Fruit fly (Drosophila melanogaster) whole organism, embryonic: ENCODE data around the gene Klp10A.

Source experiments
- Bdp1 ChIP-seq: fragments of 200-800 bp; sonication (Bioruptor generic); optimal IDR thresholded peaks from 3 replicates; lab custom pipeline; 2016; ENCODE audit warnings: missing biosample characterization, missing genetic modification characterization
- BtbVII ChIP-seq: fragments of 200-800 bp; sonication (Bioruptor generic); optimal IDR thresholded peaks from 3 replicates; lab custom pipeline; 2017; ENCODE audit warnings: missing biosample characterization, mild to moderate bottlenecking, missing genetic modification characterization
- CG10543 ChIP-seq: fragments of 200-800 bp; sonication (Bioruptor generic); optimal IDR thresholded peaks from 3 replicates; lab custom pipeline; 2017; ENCODE audit warnings: missing biosample characterization, mild to moderate bottlenecking, missing genetic modification characterization, moderate library complexity
- CG11093 ChIP-seq: fragments of 200-800 bp; sonication (Bioruptor generic); IDR thresholded peaks from 3 replicates; pipeline ENCODE4 v1.3.6; 2022; ENCODE audit warnings: missing biosample characterization, missing genetic modification characterization
- CG12155 ChIP-seq: fragments of 200-800 bp; sonication (Bioruptor generic); optimal IDR thresholded peaks from 3 replicates; lab custom pipeline; 2016; ENCODE audit warnings: missing biosample characterization, missing genetic modification characterization
- CG14014 ChIP-seq: fragments of 200-800 bp; sonication (Bioruptor generic); IDR thresholded peaks from 2 replicates; pipeline ENCODE4 v1.3.6; 2022; ENCODE audit warnings: missing biosample characterization, missing genetic modification characterization
- CG14860 ChIP-seq: fragments of 200-800 bp; sonication (Bioruptor generic); IDR thresholded peaks from 3 replicates; pipeline ENCODE4 v1.3.6; 2022; ENCODE audit warnings: missing biosample characterization, missing genetic modification characterization; ENCODE audit not compliant: partially characterized antibody
- CG16813 ChIP-seq: fragments of 200-800 bp; sonication (Bioruptor generic); IDR thresholded peaks from 3 replicates; pipeline ENCODE4 v1.3.6; 2022; ENCODE audit warnings: missing biosample characterization, missing genetic modification characterization; ENCODE audit not compliant: partially characterized antibody
- CG17912 ChIP-seq: fragments of 200-800 bp; sonication (Bioruptor generic); optimal IDR thresholded peaks from 2 replicates; lab custom pipeline; 2018; ENCODE audit warnings: missing biosample characterization, mild to moderate bottlenecking, missing genetic modification characterization
- CG1792 ChIP-seq: fragments of 200-800 bp; sonication (Bioruptor generic); optimal IDR thresholded peaks from 2 replicates; lab custom pipeline; 2016; ENCODE audit warnings: missing biosample characterization, missing genetic modification characterization
- CG2199 ChIP-seq: fragments of 200-800 bp; sonication (Bioruptor generic); IDR thresholded peaks from 3 replicates; pipeline ENCODE4 v1.3.6; 2022; ENCODE audit warnings: missing biosample characterization, missing genetic modification characterization
- CG31224 ChIP-seq: fragments of 200-800 bp; sonication (Bioruptor generic); IDR thresholded peaks from 2 replicates; pipeline ENCODE4 v1.3.6; 2022; ENCODE audit warnings: missing biosample characterization, missing genetic modification characterization
- CG34224 ChIP-seq: fragments of 200-800 bp; sonication (Bioruptor generic); IDR thresholded peaks from 3 replicates; pipeline ENCODE4 v1.3.6; 2022; ENCODE audit warnings: missing biosample characterization, missing genetic modification characterization; ENCODE audit not compliant: partially characterized antibody
- CG7556 ChIP-seq: fragments of 200-800 bp; sonication (Bioruptor generic); optimal IDR thresholded peaks from 2 replicates; lab custom pipeline; 2017; ENCODE audit warnings: missing biosample characterization, mild to moderate bottlenecking, missing genetic modification characterization
- CG7928 ChIP-seq: fragments of 200-800 bp; sonication (Bioruptor generic); optimal IDR thresholded peaks from 2 replicates; lab custom pipeline; 2017; ENCODE audit warnings: missing biosample characterization, mild to moderate bottlenecking, missing genetic modification characterization
- CG7963 ChIP-seq: fragments of 200-800 bp; sonication (Bioruptor generic); IDR thresholded peaks from 3 replicates; pipeline ENCODE4 v1.3.6; 2022; ENCODE audit warnings: missing biosample characterization, missing genetic modification characterization; ENCODE audit not compliant: partially characterized antibody
- CG9609 ChIP-seq: fragments of 200-800 bp; sonication (Bioruptor generic); optimal IDR thresholded peaks from 3 replicates; lab custom pipeline; 2016; ENCODE audit warnings: missing biosample characterization, missing genetic modification characterization
- D ChIP-seq, 2 experiments: fragments of 200-800 bp in 1 of 2; fragments of >200 bp in 1 of 2; sonication (Bioruptor generic) in 1 of 2; optimal IDR thresholded peaks; 2 replicates in 1 of 2; 3 replicates in 1 of 2; lab custom pipeline; 2017; ENCODE audit warnings: mild to moderate bottlenecking in 1 of 2, missing biosample characterization in 1 of 2, missing genetic modification characterization in 1 of 2, missing genetic modification reagents in 1 of 2
- Dll ChIP-seq: fragments of 200-800 bp; sonication (Bioruptor generic); IDR thresholded peaks from 4 replicates; pipeline ENCODE4 v1.3.6; 2022; ENCODE audit warnings: missing biosample characterization, missing genetic modification characterization; ENCODE audit not compliant: partially characterized antibody
- Dref ChIP-seq: fragments of 200-800 bp; sonication (Bioruptor generic); IDR thresholded peaks from 2 replicates; pipeline ENCODE4 v1.3.6; 2022; ENCODE audit warnings: missing biosample characterization, missing genetic modification characterization
- E2f2 ChIP-seq: fragments of 200-800 bp; sonication (Bioruptor generic); IDR thresholded peaks from 2 replicates; pipeline ENCODE4 v1.3.6; 2022; ENCODE audit warnings: missing biosample characterization, missing genetic modification characterization
- Fer1 ChIP-seq: fragments of 200-800 bp; sonication (Bioruptor generic); optimal IDR thresholded peaks from 2 replicates; lab custom pipeline; 2017; ENCODE audit warnings: missing biosample characterization, mild to moderate bottlenecking, missing genetic modification characterization
- HLH4C ChIP-seq: fragments of 200-800 bp; sonication (Bioruptor generic); IDR thresholded peaks from 3 replicates; pipeline ENCODE4 v1.3.6; 2022; ENCODE audit warnings: missing biosample characterization, missing genetic modification characterization; ENCODE audit not compliant: partially characterized antibody
- Nf-YA ChIP-seq: fragments of 200-800 bp; sonication (Bioruptor generic); IDR thresholded peaks from 2 replicates; pipeline ENCODE4 v1.3.6; 2022; ENCODE audit warnings: missing biosample characterization, missing genetic modification characterization
- Scr ChIP-seq: fragments of 200-800 bp; sonication (Bioruptor generic); IDR thresholded peaks from 2 replicates; pipeline ENCODE4 v1.3.6; 2022; ENCODE audit warnings: missing biosample characterization, missing genetic modification characterization; ENCODE audit not compliant: partially characterized antibody
- Sin3A ChIP-seq: fragments of >200 bp; optimal IDR thresholded peaks from 2 replicates; lab custom pipeline; 2018
- Sry-δ ChIP-seq: fragments of 200-800 bp; sonication (Bioruptor generic); optimal IDR thresholded peaks from 2 replicates; lab custom pipeline; 2016; ENCODE audit warnings: missing biosample characterization, missing genetic modification characterization
- Xrp1 ChIP-seq: fragments of 200-800 bp; sonication (Bioruptor generic); IDR thresholded peaks from 2 replicates; pipeline ENCODE4 v1.3.6; 2022; ENCODE audit warnings: missing biosample characterization, missing genetic modification characterization
- ac ChIP-seq: fragments of 200-800 bp; sonication (Bioruptor generic); optimal IDR thresholded peaks from 3 replicates; lab custom pipeline; 2017; ENCODE audit warnings: missing biosample characterization, mild to moderate bottlenecking, missing genetic modification characterization
- aop ChIP-seq: fragments of 200-800 bp; sonication (Bioruptor generic); IDR thresholded peaks from 2 replicates; pipeline ENCODE4 v1.3.6; 2022; ENCODE audit warnings: missing biosample characterization, missing genetic modification characterization
- bbx ChIP-seq: fragments of 200-800 bp; sonication (Bioruptor generic); IDR thresholded peaks from 2 replicates; pipeline ENCODE4 v1.3.6; 2022; ENCODE audit warnings: missing biosample characterization, missing genetic modification characterization; ENCODE audit not compliant: partially characterized antibody
- bigmax ChIP-seq: fragments of 200-800 bp; sonication (Bioruptor generic); optimal IDR thresholded peaks from 2 replicates; lab custom pipeline; 2018; ENCODE audit warnings: missing biosample characterization, mild to moderate bottlenecking, missing genetic modification characterization
- chif ChIP-seq, 2 experiments: fragments of 200-800 bp; sonication (Bioruptor generic); optimal IDR thresholded peaks; 3 replicates each; lab custom pipeline; 2016; ENCODE audit warnings: missing biosample characterization in 2 of 2, missing genetic modification characterization in 2 of 2
- ems ChIP-seq: fragments of 200-800 bp; sonication (Bioruptor generic); optimal IDR thresholded peaks from 3 replicates; lab custom pipeline; 2016; ENCODE audit warnings: missing biosample characterization, missing genetic modification characterization
- en ChIP-seq: fragments of 200-800 bp; sonication (Bioruptor generic); optimal IDR thresholded peaks from 2 replicates; lab custom pipeline; 2016; ENCODE audit warnings: missing biosample characterization, missing genetic modification characterization
- fu2 ChIP-seq: fragments of 200-800 bp; sonication (Bioruptor generic); optimal IDR thresholded peaks from 2 replicates; lab custom pipeline; 2016; ENCODE audit warnings: missing biosample characterization, missing genetic modification characterization
- gcm2 ChIP-seq: fragments of 200-800 bp; sonication (Bioruptor generic); optimal IDR thresholded peaks from 2 replicates; lab custom pipeline; 2016; ENCODE audit warnings: missing biosample characterization, missing genetic modification characterization
- gem ChIP-seq: fragments of 200-800 bp; sonication (Bioruptor generic); optimal IDR thresholded peaks from 2 replicates; lab custom pipeline; 2019; ENCODE audit warnings: missing biosample characterization, mild to moderate bottlenecking, missing genetic modification characterization, moderate library complexity
- gsb-n ChIP-seq: fragments of 200-800 bp; sonication (Bioruptor generic); optimal IDR thresholded peaks from 3 replicates; lab custom pipeline; 2018; ENCODE audit warnings: missing biosample characterization, mild to moderate bottlenecking, missing genetic modification characterization
- hb ChIP-seq: fragments of 200-800 bp; sonication (Bioruptor generic); IDR thresholded peaks from 3 replicates; pipeline ENCODE4 v1.3.6; 2022; ENCODE audit warnings: missing biosample characterization, missing genetic modification characterization; ENCODE audit not compliant: partially characterized antibody
- knrl ChIP-seq: fragments of 200-800 bp; sonication (Bioruptor generic); IDR thresholded peaks from 3 replicates; pipeline ENCODE4 v1.3.6; 2022; ENCODE audit warnings: missing biosample characterization, missing genetic modification characterization; ENCODE audit not compliant: partially characterized antibody
- peb ChIP-seq: fragments of 200-800 bp; sonication (Bioruptor generic); IDR thresholded peaks from 2 replicates; pipeline ENCODE4 v1.3.6; 2022; ENCODE audit warnings: missing biosample characterization, missing genetic modification characterization
- pum ChIP-seq: fragments of 200-800 bp; sonication (Bioruptor generic); optimal IDR thresholded peaks from 2 replicates; lab custom pipeline; 2016; ENCODE audit warnings: missing biosample characterization, missing genetic modification characterization
- pzg ChIP-seq: fragments of 200-800 bp; sonication (Bioruptor generic); optimal IDR thresholded peaks from 3 replicates; lab custom pipeline; 2018; ENCODE audit warnings: missing biosample characterization, mild to moderate bottlenecking, missing genetic modification characterization, moderate library complexity
- ranshi ChIP-seq: fragments of 200-800 bp; sonication (Bioruptor generic); IDR thresholded peaks from 2 replicates; pipeline ENCODE4 v1.3.6; 2022; ENCODE audit warnings: missing biosample characterization, missing genetic modification characterization
- repo ChIP-seq: fragments of 200-800 bp; sonication (Bioruptor generic); optimal IDR thresholded peaks from 2 replicates; lab custom pipeline; 2016; ENCODE audit warnings: missing biosample characterization, missing genetic modification characterization
- run ChIP-seq: fragments of 200-800 bp; sonication (Bioruptor generic); optimal IDR thresholded peaks from 3 replicates; lab custom pipeline; 2018; ENCODE audit warnings: missing biosample characterization, mild to moderate bottlenecking, missing genetic modification characterization
- sna ChIP-seq: fragments of 200-800 bp; sonication (Bioruptor generic); IDR thresholded peaks from 2 replicates; pipeline ENCODE4 v1.3.6; 2022; ENCODE audit warnings: missing biosample characterization, missing genetic modification characterization; ENCODE audit not compliant: partially characterized antibody
- stwl ChIP-seq: fragments of 200-800 bp; sonication (Bioruptor generic); optimal IDR thresholded peaks from 3 replicates; lab custom pipeline; 2018; ENCODE audit warnings: missing biosample characterization, mild to moderate bottlenecking, missing genetic modification characterization, moderate library complexity
- tna ChIP-seq: fragments of 200-800 bp; sonication (Bioruptor generic); IDR thresholded peaks from 2 replicates; pipeline ENCODE4 v1.3.6; 2022; ENCODE audit warnings: missing biosample characterization, missing genetic modification characterization; ENCODE audit not compliant: partially characterized antibody

Gene Klp10A

dm6 chrX:11092201-11092600 is 44.7 kb downstream of the Klp10A start, which contains the start of gene CG2061 (continued):
- no peak for TF ChIP-seq bigmax
- no peak for TF ChIP-seq Fer1
- TF ChIP-seq CG17912 (GFP tag; lab: Kevin White, UChicago) = no peak
- peak; percentile 69; the same call in 2 of the 3 replicates for TF ChIP-seq knrl
- no peak for TF ChIP-seq run (tag; lab: Kevin White, UChicago)
- TF ChIP-seq CG34224 (GFP tag; lab: Robert Waterston, UW) = peak; percentile 74
- peak; percentile 65 for TF ChIP-seq hb (GFP tag; lab: Robert Waterston, UW)
- no peak for TF ChIP-seq pum (GFP tag; lab: Kevin White, UChicago)
- TF ChIP-seq CG7556 (GFP tag; lab: Kevin White, UChicago) = no peak
- TF ChIP-seq E2f2 (GFP tag; lab: Robert Waterston, UW) = peak; percentile 57
- no peak for TF ChIP-seq Nf-YA (GFP tag; lab: Robert Waterston, UW)
- TF ChIP-seq CG14014 (GFP tag; lab: Robert Waterston, UW) = no peak
- TF ChIP-seq peb (GFP tag; lab: Robert Waterston, UW) = no peak
- peak; percentile 80 for TF ChIP-seq Scr (GFP tag; lab: Robert Waterston, UW)
- no peak for TF ChIP-seq Sin3A (lab: Kevin White, UChicago)
- no peak for TF ChIP-seq CG12155 (GFP tag; lab: Kevin White, UChicago)
- peak; percentile 56 for TF ChIP-seq Sry-δ
- TF ChIP-seq en (GFP tag; lab: Kevin White, UChicago) = no peak
- TF ChIP-seq HLH4C (GFP tag; lab: Robert Waterston, UW) = peak; percentile 87
- no peak for TF ChIP-seq ems (GFP tag; lab: Kevin White, UChicago)
- TF ChIP-seq Xrp1 (GFP tag; lab: Robert Waterston, UW) = no peak
- TF ChIP-seq aop (GFP tag; lab: Robert Waterston, UW) = no peak
- TF ChIP-seq BtbVII (GFP tag; lab: Kevin White, UChicago) = no peak
- no peak for TF ChIP-seq CG31224 (GFP tag; lab: Robert Waterston, UW)
- no peak for TF ChIP-seq CG11093 (GFP tag; lab: Robert Waterston, UW)
- TF ChIP-seq gsb-n (tag; lab: Kevin White, UChicago) = no peak
- no peak for TF ChIP-seq gcm2 (GFP tag; lab: Kevin White, UChicago)
- TF ChIP-seq ranshi (GFP tag; lab: Robert Waterston, UW) = no peak
- TF ChIP-seq sna (GFP tag; lab: Robert Waterston, UW) = peak; percentile 74
- no peak for TF ChIP-seq repo (GFP tag; lab: Kevin White, UChicago)
- no peak for TF ChIP-seq Bdp1 (GFP tag; lab: Kevin White, UChicago)
- peak; percentile 68 for TF ChIP-seq bbx (GFP tag; lab: Robert Waterston, UW)
- no peak for TF ChIP-seq chif (GFP tag; optimal IDR thresholded peaks at IDR 0.05; lab: Kevin White, UChicago)
- peak; percentile 66; the same call in 2 of the 3 replicates for TF ChIP-seq CG16813 (GFP tag; lab: Robert Waterston, UW)
- no peak for TF ChIP-seq gem (tag; lab: Kevin White, UChicago)
- TF ChIP-seq fu2 = no peak
- no peak for TF ChIP-seq CG7928 (GFP tag; lab: Kevin White, UChicago)
- TF ChIP-seq stwl = peak; percentile 2
- peak; percentile 84 for TF ChIP-seq CG14860 (GFP tag; lab: Robert Waterston, UW)
- no peak for TF ChIP-seq CG10543
- TF ChIP-seq CG1792 (GFP tag; lab: Kevin White, UChicago) = no peak
- TF ChIP-seq CG9609 (GFP tag; lab: Kevin White, UChicago) = no peak
- peak; percentile 56 for TF ChIP-seq Dref (GFP tag; lab: Robert Waterston, UW)
- TF ChIP-seq tna (GFP tag; lab: Robert Waterston, UW) = peak; percentile 72
- TF ChIP-seq CG2199 (GFP tag; lab: Robert Waterston, UW) = no peak
- TF ChIP-seq ac (GFP tag; lab: Kevin White, UChicago) = no peak
- peak; percentile 52; the same call in 1 of the 3 replicates for TF ChIP-seq CG7963 (GFP tag; lab: Robert Waterston, UW)
- TF ChIP-seq D (optimal IDR thresholded peaks at IDR 0.05; lab: Kevin White, UChicago) = no peak
- TF ChIP-seq D (GFP tag; optimal IDR thresholded peaks at IDR 0.05; lab: Kevin White, UChicago) = no peak
- peak; percentile 18 for TF ChIP-seq pzg (GFP tag; lab: Kevin White, UChicago)
- peak; percentile 81 for TF ChIP-seq Dll (GFP tag; lab: Robert Waterston, UW)
